Worm (Caenorhabditis elegans) whole organism, young adult: ENCODE measurements around the gene F53F4.12.

Experiments used
- D2030.7 ChIP-seq: fragments of 200-800 bp; sonication (Bioruptor generic); IDR thresholded peaks from 2 replicates; pipeline ENCODE4 v1.3.6; 2022; ENCODE audit warnings: missing genetic modification reagents, missing genetic modification characterization, missing compliant biosample characterization
- F22D6.2 ChIP-seq: sonication (generic microtip); optimal IDR thresholded peaks from 2 replicates; lab custom pipeline; 2016; ENCODE audit warnings: mild to moderate bottlenecking, missing genetic modification characterization, missing compliant biosample characterization
- F37B4.10 ChIP-seq: fragments of 200-800 bp; sonication (Bioruptor generic); IDR thresholded peaks from 2 replicates; pipeline ENCODE4 v1.3.6; 2022; ENCODE audit warnings: missing genetic modification characterization, missing compliant biosample characterization
- K11D2.4 ChIP-seq: fragments of 200-800 bp; sonication (Bioruptor generic); IDR thresholded peaks from 2 replicates; pipeline ENCODE4 v1.3.6; 2022; ENCODE audit warnings: missing genetic modification reagents, missing genetic modification characterization, missing compliant biosample characterization
- K12H6.12 ChIP-seq: fragments of 200-800 bp; sonication (Bioruptor generic); optimal IDR thresholded peaks from 2 replicates; lab custom pipeline; 2018; ENCODE audit warnings: mild to moderate bottlenecking, missing genetic modification characterization, missing compliant biosample characterization
- Y53G8AR.9 ChIP-seq: fragments of 200-800 bp; sonication (Bioruptor generic); conservative IDR thresholded peaks from 2 replicates; pipeline ENCODE4 v1.3.6; 2022; ENCODE audit warnings: missing genetic modification reagents, missing genetic modification characterization, missing compliant biosample characterization
- Y79H2A.3 ChIP-seq: fragments of 200-800 bp; sonication (Bioruptor generic); conservative IDR thresholded peaks from 2 replicates; pipeline ENCODE4 v1.3.6; 2022; ENCODE audit warnings: missing genetic modification reagents, missing genetic modification characterization, missing compliant biosample characterization
- aptf-3 ChIP-seq: fragments of 200-800 bp; sonication (Bioruptor generic); IDR thresholded peaks from 2 replicates; pipeline ENCODE4 v1.3.6; 2022; ENCODE audit warnings: missing genetic modification characterization, missing compliant biosample characterization
- atf-7 ChIP-seq: sonication (generic microtip); optimal IDR thresholded peaks from 2 replicates; lab custom pipeline; 2017; ENCODE audit warnings: mild to moderate bottlenecking, missing genetic modification characterization, missing compliant biosample characterization
- athp-1 ChIP-seq: sonication (generic microtip); optimal IDR thresholded peaks from 2 replicates; lab custom pipeline; 2017; ENCODE audit warnings: mild to moderate bottlenecking, missing genetic modification characterization, missing compliant biosample characterization
- attf-3 ChIP-seq: fragments of 200-800 bp; sonication (Bioruptor generic); conservative IDR thresholded peaks from 2 replicates; pipeline ENCODE4 v1.3.6; 2022; ENCODE audit warnings: missing genetic modification reagents, missing genetic modification characterization, missing compliant biosample characterization
- attf-5 ChIP-seq: fragments of 200-800 bp; sonication (Bioruptor generic); optimal IDR thresholded peaks from 2 replicates; lab custom pipeline; 2018; ENCODE audit warnings: mild to moderate bottlenecking, missing genetic modification characterization, missing compliant biosample characterization
- bed-2 ChIP-seq: fragments of 200-800 bp; sonication (Bioruptor generic); IDR thresholded peaks from 2 replicates; pipeline ENCODE4 v1.3.6; 2022; ENCODE audit warnings: missing genetic modification reagents, missing genetic modification characterization, missing compliant biosample characterization
- cebp-2 ChIP-seq: fragments of 200-800 bp; sonication (Bioruptor generic); IDR thresholded peaks from 2 replicates; pipeline ENCODE4 v1.3.6; 2022; ENCODE audit warnings: missing genetic modification characterization, missing compliant biosample characterization
- ceh-40 ChIP-seq: fragments of 200-800 bp; sonication (Bioruptor generic); IDR thresholded peaks from 2 replicates; pipeline ENCODE4 v1.3.6; 2022; ENCODE audit warnings: missing genetic modification characterization, missing compliant biosample characterization
- ceh-58 ChIP-seq: fragments of 200-800 bp; sonication (Bioruptor generic); IDR thresholded peaks from 2 replicates; pipeline ENCODE4 v1.3.6; 2022; ENCODE audit warnings: missing genetic modification characterization, missing compliant biosample characterization
- chd-7 ChIP-seq: sonication (generic microtip); optimal IDR thresholded peaks from 2 replicates; lab custom pipeline; 2016; ENCODE audit warnings: mild to moderate bottlenecking, missing genetic modification characterization, moderate library complexity, missing compliant biosample characterization
- die-1 ChIP-seq: sonication (generic microtip); optimal IDR thresholded peaks from 2 replicates; lab custom pipeline; 2016; ENCODE audit warnings: missing genotype, mild to moderate bottlenecking, missing genetic modification characterization, missing compliant biosample characterization
- dox-1 ChIP-seq: fragments of 200-800 bp; sonication (Bioruptor generic); IDR thresholded peaks from 2 replicates; pipeline ENCODE4 v1.3.6; 2022; ENCODE audit warnings: missing genetic modification reagents, missing genetic modification characterization, missing compliant biosample characterization
- dpl-1 ChIP-seq: fragments of 150-350 bp; optimal IDR thresholded peaks from 2 replicates; lab custom pipeline; 2014; ENCODE audit warnings: missing biosample characterization, missing genetic modification reagents, missing genetic modification characterization
- egrh-3 ChIP-seq: fragments of 200-800 bp; sonication (Bioruptor generic); IDR thresholded peaks from 2 replicates; pipeline ENCODE4 v1.3.6; 2022; ENCODE audit warnings: missing genetic modification reagents, missing genetic modification characterization, missing compliant biosample characterization
- fkh-3 ChIP-seq: sonication (generic microtip); optimal IDR thresholded peaks from 2 replicates; lab custom pipeline; 2016; ENCODE audit warnings: mild to moderate bottlenecking, missing genetic modification characterization, missing compliant biosample characterization
- hlh-26 ChIP-seq: fragments of 200-800 bp; sonication (Bioruptor generic); conservative IDR thresholded peaks from 2 replicates; pipeline ENCODE4 v1.3.6; 2022; ENCODE audit warnings: missing genetic modification reagents, missing genetic modification characterization, missing compliant biosample characterization
- hmg-1.2 ChIP-seq: fragments of 200-800 bp; sonication (Bioruptor generic); IDR thresholded peaks from 2 replicates; pipeline ENCODE4 v1.3.6; 2022; ENCODE audit warnings: missing genetic modification reagents, missing genetic modification characterization, missing compliant biosample characterization
- let-526 ChIP-seq: fragments of 200-800 bp; sonication (Bioruptor generic); IDR thresholded peaks from 2 replicates; pipeline ENCODE4 v1.3.6; 2022; ENCODE audit warnings: missing genetic modification reagents, missing genetic modification characterization, missing compliant biosample characterization
- let-607 ChIP-seq, 2 experiments: fragments of 200-800 bp in 1 of 2; sonication (Bioruptor generic) in 1 of 2; sonication (generic microtip) in 1 of 2; optimal IDR thresholded peaks; 2 replicates each; lab custom pipeline; 2016 to 2018; ENCODE audit warnings: mild to moderate bottlenecking in 2 of 2, missing compliant biosample characterization in 2 of 2, missing genetic modification characterization in 2 of 2, moderate library complexity in 2 of 2, missing genotype in 1 of 2
- lin-35 ChIP-seq, 3 experiments: fragments of 150-350 bp in 2 of 3; sonication (generic microtip) in 1 of 3; optimal IDR thresholded peaks; 2 replicates each; lab custom pipeline; 2014 to 2018; ENCODE audit warnings: missing biosample characterization in 3 of 3, missing genetic modification characterization in 3 of 3, missing genetic modification reagents in 3 of 3
- lin-40 ChIP-seq: sonication (generic microtip); optimal IDR thresholded peaks from 2 replicates; lab custom pipeline; 2016; ENCODE audit warnings: missing genetic modification characterization, mild to moderate bottlenecking, missing compliant biosample characterization, missing genotype, missing genetic modification reagents
- lin-54 ChIP-seq: fragments of 200-800 bp; sonication (Bioruptor generic); optimal IDR thresholded peaks from 2 replicates; lab custom pipeline; 2018; ENCODE audit warnings: mild to moderate bottlenecking, missing genetic modification characterization, missing compliant biosample characterization
- lsl-1 ChIP-seq: fragments of 200-800 bp; sonication (Bioruptor generic); optimal IDR thresholded peaks from 2 replicates; lab custom pipeline; 2018; ENCODE audit warnings: mild to moderate bottlenecking, missing genetic modification characterization, moderate library complexity, missing compliant biosample characterization
- mcd-1 ChIP-seq: fragments of 200-800 bp; sonication (Bioruptor generic); IDR thresholded peaks from 2 replicates; pipeline ENCODE4 v1.3.6; 2022; ENCODE audit warnings: missing genetic modification reagents, missing genetic modification characterization, missing compliant biosample characterization
- nfya-1 ChIP-seq: sonication (generic microtip); optimal IDR thresholded peaks from 2 replicates; lab custom pipeline; 2017; ENCODE audit warnings: antibody characterized with exemption, missing compliant biosample characterization, missing genetic modification characterization, borderline replicate concordance; ENCODE audit not compliant: insufficient read depth
- nfyb-1 ChIP-seq: fragments of 200-800 bp; sonication (Bioruptor generic); IDR thresholded peaks from 2 replicates; pipeline ENCODE4 v1.3.6; 2022; ENCODE audit warnings: missing genetic modification reagents, missing genetic modification characterization, missing compliant biosample characterization
- pbrm-1 ChIP-seq: fragments of 200-800 bp; sonication (Bioruptor generic); IDR thresholded peaks from 2 replicates; pipeline ENCODE4 v1.3.6; 2022; ENCODE audit warnings: missing genetic modification reagents, missing genetic modification characterization, missing compliant biosample characterization
- rcor-1 ChIP-seq: fragments of 200-800 bp; sonication (Bioruptor generic); IDR thresholded peaks from 2 replicates; pipeline ENCODE4 v1.3.6; 2022; ENCODE audit warnings: missing genetic modification reagents, missing genetic modification characterization, missing compliant biosample characterization
- repo-1 ChIP-seq: sonication (generic microtip); optimal IDR thresholded peaks from 2 replicates; lab custom pipeline; 2017; ENCODE audit warnings: mild to moderate bottlenecking, missing genetic modification characterization, missing compliant biosample characterization
- snpc-4 ChIP-seq, 5 experiments: fragments of 150-350 bp in 1 of 5; sonication (generic microtip) in 4 of 5; optimal IDR thresholded peaks; 2 replicates each; lab custom pipeline; 2014 to 2018; ENCODE audit warnings: missing genetic modification characterization in 5 of 5, missing biosample characterization in 3 of 5, antibody characterized with exemption in 2 of 5, mild to moderate bottlenecking in 2 of 5, missing compliant biosample characterization in 2 of 5, missing genotype in 2 of 5, moderate library complexity in 2 of 5, missing genetic modification reagents in 1 of 5
- somi-1 ChIP-seq: fragments of 200-800 bp; sonication (Bioruptor generic); optimal IDR thresholded peaks from 2 replicates; lab custom pipeline; 2018; ENCODE audit warnings: mild to moderate bottlenecking, missing genetic modification characterization, missing compliant biosample characterization
- sptf-2 ChIP-seq: fragments of 200-800 bp; sonication (Bioruptor generic); optimal IDR thresholded peaks from 2 replicates; lab custom pipeline; 2018; ENCODE audit warnings: mild to moderate bottlenecking, missing genetic modification characterization, missing compliant biosample characterization
- tbp1 ChIP-seq: fragments of 200-800 bp; sonication (Bioruptor generic); optimal IDR thresholded peaks from 2 replicates; lab custom pipeline; 2018; ENCODE audit warnings: mild to moderate bottlenecking, missing genetic modification characterization, missing compliant biosample characterization
- tbx-9 ChIP-seq: sonication (generic microtip); optimal IDR thresholded peaks from 2 replicates; lab custom pipeline; 2016; ENCODE audit warnings: borderline replicate concordance, missing genetic modification characterization, inconsistent platforms, missing compliant biosample characterization
- tlf-1 ChIP-seq: fragments of 200-800 bp; sonication (Bioruptor generic); optimal IDR thresholded peaks from 2 replicates; lab custom pipeline; 2018; ENCODE audit warnings: mild to moderate bottlenecking, missing genetic modification characterization, missing compliant biosample characterization
- zfh-2 ChIP-seq: fragments of 200-800 bp; sonication (Bioruptor generic); conservative IDR thresholded peaks from 2 replicates; pipeline ENCODE4 v1.3.6; 2022; ENCODE audit warnings: missing genetic modification reagents, missing genetic modification characterization, missing compliant biosample characterization
- zim-3 ChIP-seq: sonication (generic microtip); optimal IDR thresholded peaks from 2 replicates; lab custom pipeline; 2017; ENCODE audit warnings: mild to moderate bottlenecking, missing genetic modification characterization, moderate library complexity, missing compliant biosample characterization
- ztf-26 ChIP-seq: sonication (generic microtip); optimal IDR thresholded peaks from 2 replicates; lab custom pipeline; 2017; ENCODE audit warnings: missing genetic modification characterization, missing compliant biosample characterization
- ztf-28 ChIP-seq: fragments of 200-800 bp; sonication (Bioruptor generic); IDR thresholded peaks from 2 replicates; pipeline ENCODE4 v1.3.6; 2022; ENCODE audit warnings: missing genetic modification reagents, missing genetic modification characterization, missing compliant biosample characterization

The F53F4.12 gene

DNA sequence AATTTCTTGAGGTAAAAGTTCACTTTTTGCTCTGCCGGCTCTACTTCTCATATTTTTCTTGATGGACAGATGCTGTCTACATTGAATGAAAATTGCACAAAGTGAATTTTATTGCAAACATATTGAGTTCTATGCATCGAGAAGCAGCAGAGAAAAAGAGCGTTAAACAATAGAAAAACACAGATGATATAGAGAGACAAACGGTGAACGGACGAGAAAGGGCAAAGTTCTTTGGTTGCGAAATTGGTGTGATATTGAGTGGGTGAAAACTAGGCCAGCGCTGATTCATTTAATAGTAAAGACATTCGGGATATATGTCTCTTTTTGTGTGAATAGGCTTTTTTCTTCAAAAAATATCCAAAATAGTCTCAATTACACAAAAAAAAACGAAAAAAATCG lies 28.5 kb downstream of the F53F4.12 start (continued):
- TF ChIP-seq K11D2.4 (GFP tag; lab: Robert Waterston, UW) (0 out of 2 replicates have a peak, but pooled peaks have one; percentile 29), sptf-2 (no peak), dpl-1 (no peak), bed-2 (GFP tag; lab: Robert Waterston, UW) (no peak), ztf-28 (GFP tag; lab: Robert Waterston, UW) (no peak), die-1 (tag; lab: Kevin White, UChicago) (no peak), Y53G8AR.9 (0 out of 2 replicates have a peak, but pooled peaks have one; percentile 20), attf-3 (no peak), pbrm-1 (GFP tag; lab: Robert Waterston, UW) (no peak), athp-1 (tag; lab: Kevin White, UChicago) (no peak), atf-7 (tag; lab: Kevin White, UChicago) (no peak), let-607 (tag; optimal IDR thresholded peaks at IDR 0.05; lab: Kevin White, UChicago) (no peak), F22D6.2 (tag; lab: Kevin White, UChicago) (no peak), lsl-1 (GFP tag; lab: Kevin White, UChicago) (no peak), aptf-3 (GFP tag; lab: Robert Waterston, UW) (no peak), fkh-3 (no peak)

DNA sequence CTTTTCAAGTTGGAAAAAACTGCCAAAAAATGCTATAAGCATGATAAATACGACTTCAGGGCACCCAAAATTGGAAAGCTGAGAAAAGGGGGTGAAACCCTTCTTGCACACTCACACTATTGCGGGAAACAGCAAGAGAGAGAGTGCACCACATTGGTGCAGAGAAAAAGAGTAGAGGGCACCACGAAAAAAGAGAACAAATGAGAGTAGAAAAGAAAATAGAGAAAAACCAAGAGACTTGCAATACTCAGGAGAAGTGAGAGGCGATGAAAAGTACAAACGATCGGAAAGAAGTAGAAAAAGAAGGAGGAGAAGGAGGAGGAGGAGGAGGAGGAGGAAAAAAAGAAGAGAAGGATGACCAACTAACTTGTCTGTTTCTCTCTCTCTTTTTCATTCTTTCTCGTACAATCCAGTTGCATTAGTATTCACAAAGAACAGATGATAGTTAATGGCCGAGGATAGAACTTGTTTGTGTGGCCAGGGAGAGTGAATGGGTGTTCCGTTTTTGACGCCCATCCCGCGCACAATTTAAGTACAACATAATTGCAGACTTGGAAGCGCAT lies 29.4 kb downstream of the F53F4.12 start:
- TF ChIP-seq lin-54 (peak; percentile 32), let-526 (0 out of 2 replicates have a peak, but pooled peaks have one; percentile 9), zfh-2 (GFP tag; lab: Robert Waterston, UW) (peak; percentile 83), egrh-3 (GFP tag; lab: Robert Waterston, UW) (peak; percentile 79), rcor-1 (GFP tag; lab: Robert Waterston, UW) (0 out of 2 replicates have a peak, but pooled peaks have one; percentile 13), lin-35 (GFP tag; optimal IDR thresholded peaks at IDR 0.05; lab: Kevin White, UChicago) (peak in 1 of 3 experiments; percentile 61), chd-7 (tag; lab: Kevin White, UChicago) (peak; percentile 63), somi-1 (GFP tag; lab: Kevin White, UChicago) (peak; percentile 38), lin-40 (tag; lab: Kevin White, UChicago) (peak; percentile 29), mcd-1 (GFP tag; lab: Robert Waterston, UW) (peak; percentile 60), hlh-26 (GFP tag; lab: Robert Waterston, UW) (no peak), F37B4.10 (no peak), dox-1 (GFP tag; lab: Robert Waterston, UW) (peak; percentile 41; the same call in 1 of the 2 replicates), tbp1 (GFP tag; lab: Kevin White, UChicago) (no peak), ztf-26 (tag; lab: Kevin White, UChicago) (peak; percentile 37), tlf-1 (GFP tag; lab: Kevin White, UChicago) (peak; percentile 3), repo-1 (peak; percentile 21), tbx-9 (tag; lab: Kevin White, UChicago) (no peak), zim-3 (tag; lab: Kevin White, UChicago) (no peak), ceh-58 (0 out of 2 replicates have a peak, but pooled peaks have one; percentile 77), cebp-2 (GFP tag; lab: Robert Waterston, UW) (0 out of 2 replicates have a peak, but pooled peaks have one; percentile 7), nfya-1 (tag; lab: Kevin White, UChicago) (no peak), K11D2.4 (GFP tag; lab: Robert Waterston, UW) (0 out of 2 replicates have a peak, but pooled peaks have one; percentile 37), K12H6.12 (tag; lab: Kevin White, UChicago) (peak; percentile 46), snpc-4 (GFP tag; optimal IDR thresholded peaks at IDR 0.05; lab: Kevin White, UChicago) (no peak), snpc-4 (tag; optimal IDR thresholded peaks at IDR 0.05; lab: Kevin White, UChicago) (peak in 1 of 4 experiments; percentile 9), D2030.7 (GFP tag; lab: Robert Waterston, UW) (no peak), hmg-1.2 (GFP tag; lab: Robert Waterston, UW) (peak; percentile 39), attf-5 (peak; percentile 6), Y79H2A.3 (GFP tag; lab: Robert Waterston, UW) (0 out of 2 replicates have a peak, but pooled peaks have one; percentile 27), ceh-40 (GFP tag; lab: Robert Waterston, UW) (0 out of 2 replicates have a peak, but pooled peaks have one; percentile 53), nfyb-1 (0 out of 2 replicates have a peak, but pooled peaks have one; percentile 46)
